Fruit fly (Drosophila melanogaster): ENCODE data around the gene CG31668.

The CG31668 gene

DNA sequence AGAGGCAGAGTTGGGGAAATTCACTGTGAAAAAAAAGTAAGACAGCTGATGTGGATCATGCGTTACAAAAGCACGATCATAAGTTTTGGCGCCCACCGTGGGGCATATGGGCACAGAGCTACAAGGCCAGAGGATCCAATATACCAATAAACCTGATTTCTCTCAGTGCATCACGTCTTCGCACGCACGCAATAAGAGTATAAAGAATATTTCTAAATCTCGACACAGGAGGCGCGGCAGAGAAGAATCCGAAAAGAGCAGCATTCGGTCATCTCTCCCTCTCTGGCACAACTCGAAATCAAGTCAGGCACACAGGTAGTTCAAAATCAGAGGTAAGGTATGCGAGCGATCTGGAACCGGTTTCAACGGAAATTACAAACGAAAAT is 42.4 kb downstream of the CG31668 start (continued):
- TF ChIP-seq fd102C (GFP tag; optimal IDR thresholded peaks at IDR 0.05) (peak; percentile 90), CG9727 (GFP tag; optimal IDR thresholded peaks at IDR 0.05) (peak; percentile 95), tx (GFP tag; optimal IDR thresholded peaks at IDR 0.05) (peak; percentile 90), CG10959 (GFP tag; IDR thresholded peaks at IDR 0.05) (peak; percentile 98), CG12071 (GFP tag; optimal IDR thresholded peaks at IDR 0.05) (peak; percentile 61), Deaf1 (tag; optimal IDR thresholded peaks at IDR 0.05) (peak; percentile 7), ERR (GFP tag; optimal IDR thresholded peaks at IDR 0.05) (peak; percentile 56), Dp (GFP tag; optimal IDR thresholded peaks at IDR 0.05) (no peak), CG9215 (GFP tag; IDR thresholded peaks at IDR 0.05) (peak; percentile 80), CG3847 (GFP tag; IDR thresholded peaks at IDR 0.05) (peak; percentile 84), CG4360 (GFP tag; IDR thresholded peaks at IDR 0.05) (peak; percentile 83), sc (optimal IDR thresholded peaks at IDR 0.05) (no peak), sc (GFP tag; optimal IDR thresholded peaks at IDR 0.05) (peak; percentile 88), CG11398 (GFP tag; optimal IDR thresholded peaks at IDR 0.05) (peak; percentile 93), CG8944 (GFP tag; optimal IDR thresholded peaks at IDR 0.05) (peak; percentile 90), nerfin-2 (GFP tag; IDR thresholded peaks at IDR 0.05; ENCODE audit: partially characterized antibody) (no peak), CG14710 (tag; optimal IDR thresholded peaks at IDR 0.05) (peak; percentile 92), sima (GFP tag; optimal IDR thresholded peaks at IDR 0.05) (peak; percentile 68), al (GFP tag; IDR thresholded peaks at IDR 0.05) (peak; percentile 63), gt (GFP tag; IDR thresholded peaks at IDR 0.05) (peak; percentile 90), CG2202 (tag; optimal IDR thresholded peaks at IDR 0.05) (peak; percentile 89), CG14965 (GFP tag; optimal IDR thresholded peaks at IDR 0.05; ENCODE audit: borderline replicate concordance) (peak; percentile 40), gsb-n (tag; optimal IDR thresholded peaks at IDR 0.05) (peak; percentile 89), gem (tag; optimal IDR thresholded peaks at IDR 0.05) (peak; percentile 93), mirr (GFP tag; optimal IDR thresholded peaks at IDR 0.05) (no peak), CG16863 (GFP tag; optimal IDR thresholded peaks at IDR 0.05) (peak; percentile 95), gce (GFP tag; IDR thresholded peaks at IDR 0.05) (peak; percentile 90), unpg (GFP tag; optimal IDR thresholded peaks at IDR 0.05) (peak; percentile 89), CG6765 (GFP tag; optimal IDR thresholded peaks at IDR 0.05) (no peak), tup (GFP tag; optimal IDR thresholded peaks at IDR 0.05) (peak; percentile 52), ash1 (GFP tag; optimal IDR thresholded peaks at IDR 0.05) (peak; percentile 70), CG10565 (GFP tag; optimal IDR thresholded peaks at IDR 0.05) (peak; percentile 17), Poxn (GFP tag; IDR thresholded peaks at IDR 0.05) (0 out of 2 replicates have a peak, but pooled peaks have one; percentile 11), CG10462 (GFP tag; optimal IDR thresholded peaks at IDR 0.05) (peak; percentile 71), lilli (GFP tag; optimal IDR thresholded peaks at IDR 0.05) (peak; percentile 82), sob (GFP tag; IDR thresholded peaks at IDR 0.05) (peak; percentile 90), CG4730 (GFP tag; IDR thresholded peaks at IDR 0.05) (peak; percentile 86), CoRest (tag; optimal IDR thresholded peaks at IDR 0.05) (peak; percentile 88), CG14050 (GFP tag; IDR thresholded peaks at IDR 0.05) (peak; percentile 81), CG6683 (GFP tag; optimal IDR thresholded peaks at IDR 0.05) (peak; percentile 41), prd (optimal IDR thresholded peaks at IDR 0.05) (no peak), prd (GFP tag; IDR thresholded peaks at IDR 0.05) (peak; percentile 98), ems (GFP tag; optimal IDR thresholded peaks at IDR 0.05) (peak; percentile 85), CG12219 (GFP tag; optimal IDR thresholded peaks at IDR 0.05) (peak; percentile 80), klu (GFP tag; IDR thresholded peaks at IDR 0.05) (peak; percentile 70), vfl (GFP tag; optimal IDR thresholded peaks at IDR 0.05) (peak; percentile 32), CG3726 (GFP tag; IDR thresholded peaks at IDR 0.05) (peak; percentile 91), CG10654 (GFP tag; optimal IDR thresholded peaks at IDR 0.05) (peak; percentile 78), tll (GFP tag; optimal IDR thresholded peaks at IDR 0.05) (peak in 1 of 2 experiments; percentile 56), CG7928 (GFP tag; optimal IDR thresholded peaks at IDR 0.05) (peak; percentile 27), shn (GFP tag; optimal IDR thresholded peaks at IDR 0.05) (peak; percentile 89), mam (GFP tag; optimal IDR thresholded peaks at IDR 0.05) (peak; percentile 82)
